In genomic region chr3L:9435315-9435714, dm6 we compare ENCODE assay signal across 1 fruit fly cellular context.
TF ChIP-seq lines count a peak whose summit lies in the region.

CG42526 (minus strand) TSS chr3L:9435399.

TF ChIP-seq in whole organism, embryonic, 481 proteins besides CTCF, POLR2A, EP300 and RAD21 (continued from another document):
- TF ChIP-seq CG10366 (GFP tag; IDR thresholded peaks at IDR 0.05; lab: Robert Waterston, UW), result peak; percentile 55
- TF ChIP-seq crp (GFP tag; optimal IDR thresholded peaks at IDR 0.05; lab: Kevin White, UChicago), result peak; percentile 56 to 90
- TF ChIP-seq CG9727 (GFP tag; optimal IDR thresholded peaks at IDR 0.05; lab: Kevin White, UChicago), result peak; percentile 17
- TF ChIP-seq bab2 (GFP tag; optimal IDR thresholded peaks at IDR 0.05; lab: Kevin White, UChicago), result peak; percentile 56
- TF ChIP-seq ap (GFP tag; IDR thresholded peaks at IDR 0.05; lab: Robert Waterston, UW), result 0 out of 2 replicates have a peak, but pooled peaks have one; percentile 5
- TF ChIP-seq trem (tag; optimal IDR thresholded peaks at IDR 0.05; lab: Kevin White, UChicago), result peak; percentile 25
- TF ChIP-seq bsh (GFP tag; optimal IDR thresholded peaks at IDR 0.05; lab: Kevin White, UChicago), result peak in 1 of 2 experiments; percentile 28
- peak; percentile 45; the same call in 1 of the 2 replicates for TF ChIP-seq hbn (GFP tag; IDR thresholded peaks at IDR 0.05; lab: Robert Waterston, UW; ENCODE audit: partially characterized antibody)
- TF ChIP-seq chif (GFP tag; optimal IDR thresholded peaks at IDR 0.05; lab: Kevin White, UChicago), result peak in 1 of 2 experiments; percentile 39
- peak; percentile 71 for TF ChIP-seq CG2116 (GFP tag; optimal IDR thresholded peaks at IDR 0.05; lab: Kevin White, UChicago)
- TF ChIP-seq Trl (optimal IDR thresholded peaks at IDR 0.05; lab: Kevin White, UChicago), result no peak
- TF ChIP-seq Trl (GFP tag; optimal IDR thresholded peaks at IDR 0.05; lab: Kevin White, UChicago), result peak; percentile 37
- peak; percentile 36 for TF ChIP-seq lbe (GFP tag; optimal IDR thresholded peaks at IDR 0.05; lab: Kevin White, UChicago)
- TF ChIP-seq unc-4 (GFP tag; IDR thresholded peaks at IDR 0.05; lab: Robert Waterston, UW; ENCODE audit: partially characterized antibody), result peak; percentile 74
- peak; percentile 6 for TF ChIP-seq fu2 (GFP tag; optimal IDR thresholded peaks at IDR 0.05; lab: Kevin White, UChicago)
- TF ChIP-seq CG15601 (tag; optimal IDR thresholded peaks at IDR 0.05; lab: Kevin White, UChicago), result no peak
- no peak for TF ChIP-seq h (optimal IDR thresholded peaks at IDR 0.05; lab: Kevin White, UChicago)
- no peak for TF ChIP-seq CG7963 (GFP tag; IDR thresholded peaks at IDR 0.05; lab: Robert Waterston, UW; ENCODE audit: partially characterized antibody)
- TF ChIP-seq Med (GFP tag; lab: Kevin White, UChicago), result peak; percentile 96
- no peak for TF ChIP-seq H15 (GFP tag; IDR thresholded peaks at IDR 0.05; lab: Robert Waterston, UW)
- TF ChIP-seq zen2 (GFP tag; IDR thresholded peaks at IDR 0.05; lab: Robert Waterston, UW; ENCODE audit: partially characterized antibody), result no peak; the same call in 2 of the 3 replicates
- no peak for TF ChIP-seq pan (optimal IDR thresholded peaks at IDR 0.05; lab: Kevin White, UChicago)
- peak in 1 of 2 experiments; percentile 49 for TF ChIP-seq pan (GFP tag; optimal IDR thresholded peaks at IDR 0.05 in 1 of 2, IDR thresholded peaks at IDR 0.05 in 1 of 2)
- TF ChIP-seq zen (tag; optimal IDR thresholded peaks at IDR 0.05; lab: Kevin White, UChicago), result no peak
- peak; percentile 25; the same call in 1 of the 3 replicates for TF ChIP-seq HLH4C (GFP tag; IDR thresholded peaks at IDR 0.05; lab: Robert Waterston, UW; ENCODE audit: partially characterized antibody)
- TF ChIP-seq CG17802 (tag; optimal IDR thresholded peaks at IDR 0.05; lab: Kevin White, UChicago), result no peak
- peak; percentile 34; the same call in 1 of the 2 replicates for TF ChIP-seq esg (GFP tag; conservative IDR thresholded peaks at IDR 0.05; lab: Robert Waterston, UW)
- TF ChIP-seq CG4617 (GFP tag; optimal IDR thresholded peaks at IDR 0.05; lab: Kevin White, UChicago; ENCODE audit: borderline replicate concordance), result peak; percentile 9
- TF ChIP-seq nom (GFP tag; optimal IDR thresholded peaks at IDR 0.05; lab: Kevin White, UChicago), result no peak
- peak; percentile 44 for TF ChIP-seq gfzf (GFP tag; optimal IDR thresholded peaks at IDR 0.05; lab: Kevin White, UChicago)
- peak; percentile 48 for TF ChIP-seq CG18599 (GFP tag; optimal IDR thresholded peaks at IDR 0.05; lab: Kevin White, UChicago)
- peak; percentile 36 for TF ChIP-seq CG12744 (GFP tag; optimal IDR thresholded peaks at IDR 0.05; lab: Kevin White, UChicago)
- peak; percentile 27 for TF ChIP-seq Mes4 (GFP tag; optimal IDR thresholded peaks at IDR 0.05; lab: Kevin White, UChicago)
- TF ChIP-seq HmgZ (tag; optimal IDR thresholded peaks at IDR 0.05; lab: Kevin White, UChicago), result peak; percentile 41
- peak; percentile 44; the same call in 1 of the 2 replicates for TF ChIP-seq CG11247 (GFP tag; IDR thresholded peaks at IDR 0.05; lab: Robert Waterston, UW)
- peak; percentile 93 for TF ChIP-seq Ets65A (GFP tag; lab: Kevin White, UChicago)
- TF ChIP-seq cwo (GFP tag; optimal IDR thresholded peaks at IDR 0.05; lab: Kevin White, UChicago), result no peak
- TF ChIP-seq sens-2 (GFP tag; IDR thresholded peaks at IDR 0.05; lab: Robert Waterston, UW), result 0 out of 2 replicates have a peak, but pooled peaks have one; percentile 38
- no peak for TF ChIP-seq br (optimal IDR thresholded peaks at IDR 0.05; lab: Kevin White, UChicago)
- peak; percentile 43 for TF ChIP-seq Fer1 (GFP tag; optimal IDR thresholded peaks at IDR 0.05; lab: Kevin White, UChicago)
- TF ChIP-seq vvl (GFP tag; IDR thresholded peaks at IDR 0.05; lab: Robert Waterston, UW), result peak; percentile 51
- peak; percentile 63 for TF ChIP-seq zfh2 (GFP tag; optimal IDR thresholded peaks at IDR 0.05; lab: Kevin White, UChicago)
- peak; percentile 63; the same call in 1 of the 2 replicates for TF ChIP-seq Atf6 (GFP tag; IDR thresholded peaks at IDR 0.05; lab: Robert Waterston, UW)
- TF ChIP-seq Opbp (GFP tag; IDR thresholded peaks at IDR 0.05; lab: Robert Waterston, UW; ENCODE audit: partially characterized antibody), result 0 out of 3 replicates have a peak, but pooled peaks have one; percentile 47
- TF ChIP-seq B-H2 (GFP tag; optimal IDR thresholded peaks at IDR 0.05; lab: Kevin White, UChicago), result peak; percentile 19
- TF ChIP-seq jing (GFP tag; optimal IDR thresholded peaks at IDR 0.05; lab: Kevin White, UChicago), result no peak
- 0 out of 2 replicates have a peak, but pooled peaks have one; percentile 17 for TF ChIP-seq Adf1 (GFP tag; IDR thresholded peaks at IDR 0.05; lab: Robert Waterston, UW)
- TF ChIP-seq ro (GFP tag; IDR thresholded peaks at IDR 0.05; lab: Robert Waterston, UW), result no peak
- TF ChIP-seq lilli (GFP tag; optimal IDR thresholded peaks at IDR 0.05; lab: Kevin White, UChicago), result peak; percentile 82
